Fruit fly (Drosophila melanogaster): ENCODE results near the gene Axs.

DNA sequence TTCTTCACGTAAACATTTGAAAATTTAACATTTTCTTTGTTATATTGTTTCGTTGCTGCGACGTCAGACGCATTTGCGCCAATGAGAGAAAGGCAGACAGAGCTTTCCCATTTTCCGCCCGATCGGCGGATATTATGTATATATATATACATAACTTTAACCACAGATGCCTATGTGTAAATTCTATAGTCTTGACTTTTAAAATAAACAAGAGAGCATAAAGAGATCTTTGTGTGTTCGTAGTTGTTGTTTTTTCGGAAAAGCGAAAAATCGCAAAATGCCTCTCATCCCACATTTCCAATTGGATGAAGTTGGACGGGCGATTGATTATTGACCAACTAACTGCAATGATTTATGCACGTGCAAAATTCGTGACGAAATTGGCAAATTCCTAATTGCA lies 7.0 kb downstream of the Axs start, which contains the start of gene CG13012:
- no peak for TF ChIP-seq insv (optimal IDR thresholded peaks at IDR 0.05)
- TF ChIP-seq Sin3A (optimal IDR thresholded peaks at IDR 0.05), result no peak
- no peak for TF ChIP-seq h (optimal IDR thresholded peaks at IDR 0.05)
- no peak for TF ChIP-seq psq (optimal IDR thresholded peaks at IDR 0.05)
- no peak for TF ChIP-seq ttk (optimal IDR thresholded peaks at IDR 0.05)
- no peak for TF ChIP-seq Myc (optimal IDR thresholded peaks at IDR 0.05)

Measured in Kc167 (cell line).